Worm (Caenorhabditis elegans) whole organism, L4/young adult: ENCODE data around the gene K05F6.8.

Source experiments
- W03F9.2 ChIP-seq: fragments of 150-350 bp; optimal IDR thresholded peaks from 2 replicates; lab custom pipeline; 2014; ENCODE audit warnings: missing biosample characterization, missing genetic modification characterization
- dao-5 ChIP-seq: sonication (generic microtip); optimal IDR thresholded peaks from 2 replicates; lab custom pipeline; 2016; ENCODE audit warnings: missing genotype, missing genetic modification characterization, moderate library complexity, missing compliant biosample characterization

- TF ChIP-seq W03F9.2 (tag; lab: Kevin White, UChicago): no peak
- TF ChIP-seq dao-5 (tag; lab: Kevin White, UChicago): no peak
Measured at ce11 chrII:1601507-1601906, 34.0 kb upstream of the K05F6.8 start, which contains the start of gene bath-47.
